Worm (Caenorhabditis elegans): ENCODE results near the gene T14B4.1.

Gene T14B4.1

DNA sequence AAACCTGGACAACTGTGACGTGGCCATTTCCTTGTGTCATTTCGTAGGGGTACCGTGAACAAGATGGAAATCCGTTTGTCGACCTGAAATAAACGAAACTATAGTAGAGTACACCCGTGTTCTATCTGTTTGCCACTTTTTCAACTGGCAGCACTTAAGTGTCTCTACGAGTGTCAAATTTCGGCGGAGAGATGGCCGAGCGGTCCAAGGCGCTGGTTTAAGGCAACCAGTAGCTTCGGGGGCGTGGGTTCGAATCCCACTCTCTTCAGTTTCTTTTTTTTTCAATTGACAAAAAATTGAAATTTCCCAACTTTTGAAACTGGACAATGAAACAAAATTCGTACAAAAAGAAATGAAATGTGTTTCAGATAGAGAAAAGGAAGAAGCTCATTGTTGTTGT, 15.1 kb upstream of the T14B4.1 start:
- no peak for TF ChIP-seq blmp-1 (tag; optimal IDR thresholded peaks at IDR 0.05)
- TF ChIP-seq nhr-237 (tag; optimal IDR thresholded peaks at IDR 0.05), result no peak
- peak; percentile 41 for TF ChIP-seq unc-120 (tag; optimal IDR thresholded peaks at IDR 0.05; ENCODE audit: poor library complexity, severe bottlenecking)
- TF ChIP-seq drap-1 (GFP tag; optimal IDR thresholded peaks at IDR 0.05), result peak; percentile 30
- peak; percentile 52 for TF ChIP-seq M03D4.4 (tag; optimal IDR thresholded peaks at IDR 0.05)
- no peak for TF ChIP-seq snpc-4 (tag; optimal IDR thresholded peaks at IDR 0.05)
- no peak for TF ChIP-seq pha-4 (tag; optimal IDR thresholded peaks at IDR 0.05)
- peak; percentile 42 for TF ChIP-seq sptf-1 (tag; optimal IDR thresholded peaks at IDR 0.05)
- peak; percentile 48 for TF ChIP-seq unc-39 (tag; optimal IDR thresholded peaks at IDR 0.05)
- TF ChIP-seq mep-1 (tag; optimal IDR thresholded peaks at IDR 0.05), result peak; percentile 5
- peak; percentile 34 for TF ChIP-seq bed-3 (GFP tag; optimal IDR thresholded peaks at IDR 0.05)

- no peak for TF ChIP-seq ceh-43 (GFP tag; optimal IDR thresholded peaks at IDR 0.05)
- no peak for TF ChIP-seq lsy-2 (tag; optimal IDR thresholded peaks at IDR 0.05)
- TF ChIP-seq unc-62 (GFP tag; optimal IDR thresholded peaks at IDR 0.05), result peak; percentile 61
- TF ChIP-seq nhr-237 (tag; optimal IDR thresholded peaks at IDR 0.05), result no peak
- no peak for TF ChIP-seq nhr-28 (tag; optimal IDR thresholded peaks at IDR 0.05)
- peak; percentile 11 for TF ChIP-seq ces-1 (GFP tag; optimal IDR thresholded peaks at IDR 0.05)
- no peak for TF ChIP-seq elt-1 (tag; optimal IDR thresholded peaks at IDR 0.05; ENCODE audit: borderline replicate concordance, insufficient read depth)
- no peak for TF ChIP-seq snpc-4 (tag; optimal IDR thresholded peaks at IDR 0.05)
- TF ChIP-seq ceh-83 (GFP tag; optimal IDR thresholded peaks at IDR 0.05), result no peak
- TF ChIP-seq ztf-11 (tag; optimal IDR thresholded peaks at IDR 0.05), result no peak
- no peak for TF ChIP-seq cnd-1 (tag; optimal IDR thresholded peaks at IDR 0.05)
- TF ChIP-seq blmp-1 (tag; optimal IDR thresholded peaks at IDR 0.05), result no peak
Measured at ce11 chrII:6726814-6727213, 9.9 kb upstream of the T14B4.1 start.

DNA sequence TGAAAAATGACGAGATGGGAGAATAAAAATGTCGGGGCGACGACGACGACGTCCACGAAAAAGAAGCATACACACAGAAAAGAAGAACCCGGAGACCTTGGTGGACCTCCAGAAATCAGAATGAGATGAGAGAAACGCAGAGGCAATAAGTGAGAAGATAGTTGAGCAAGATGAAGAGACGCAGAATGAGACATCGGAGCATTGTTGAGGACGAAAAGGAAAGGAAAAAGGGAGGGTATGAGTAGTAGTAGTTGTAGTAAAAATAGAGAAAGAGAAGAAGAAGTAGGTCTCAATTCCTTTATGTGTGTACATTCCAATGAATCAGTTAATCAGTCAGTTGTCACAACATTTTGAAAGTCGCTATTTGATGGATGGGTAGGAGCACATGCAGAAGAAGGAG, 7.4 kb upstream of the T14B4.1 start, which contains the start of gene T14B4.8:
Gene T14B4.8, minus strand, starts transcription at position 60 of the 400 bp plus-strand sequence.
- TF ChIP-seq pha-4 (tag; optimal IDR thresholded peaks at IDR 0.05), result no peak
- TF ChIP-seq unc-62 (GFP tag; optimal IDR thresholded peaks at IDR 0.05), result peak; percentile 31
- no peak for TF ChIP-seq hlh-1 (tag; optimal IDR thresholded peaks at IDR 0.05)
- no peak for TF ChIP-seq nhr-12 (tag; optimal IDR thresholded peaks at IDR 0.05)
- TF ChIP-seq mep-1 (tag; optimal IDR thresholded peaks at IDR 0.05), result peak; percentile 2
- no peak for TF ChIP-seq cnd-1 (tag; optimal IDR thresholded peaks at IDR 0.05)
- TF ChIP-seq unc-39 (tag; optimal IDR thresholded peaks at IDR 0.05), result no peak
- no peak for TF ChIP-seq nhr-237 (tag; optimal IDR thresholded peaks at IDR 0.05)
- TF ChIP-seq snpc-4 (tag; optimal IDR thresholded peaks at IDR 0.05), result no peak
- no peak for TF ChIP-seq flh-1 (GFP tag; optimal IDR thresholded peaks at IDR 0.05)
- no peak for TF ChIP-seq lsy-2 (tag; optimal IDR thresholded peaks at IDR 0.05)
- TF ChIP-seq tbx-8 (GFP tag; optimal IDR thresholded peaks at IDR 0.05), result no peak
- no peak for TF ChIP-seq mls-2 (tag; optimal IDR thresholded peaks at IDR 0.05)
- TF ChIP-seq M03D4.4 (tag; optimal IDR thresholded peaks at IDR 0.05), result no peak
- peak; percentile 22 for TF ChIP-seq sptf-1 (tag; optimal IDR thresholded peaks at IDR 0.05)
- TF ChIP-seq nhr-28 (tag; optimal IDR thresholded peaks at IDR 0.05), result no peak
- TF ChIP-seq nhr-76 (tag; optimal IDR thresholded peaks at IDR 0.05), result no peak
- no peak for TF ChIP-seq elt-1 (tag; optimal IDR thresholded peaks at IDR 0.05; ENCODE audit: borderline replicate concordance, insufficient read depth)
- TF ChIP-seq ces-1 (GFP tag; optimal IDR thresholded peaks at IDR 0.05), result peak; percentile 77
- TF ChIP-seq zip-8 (tag; optimal IDR thresholded peaks at IDR 0.05), result no peak
- no peak for TF ChIP-seq mab-5 (tag; optimal IDR thresholded peaks at IDR 0.05)
- TF ChIP-seq elt-3 (tag; optimal IDR thresholded peaks at IDR 0.05), result no peak
- no peak for TF ChIP-seq ceh-83 (GFP tag; optimal IDR thresholded peaks at IDR 0.05)
- TF ChIP-seq ztf-11 (tag; optimal IDR thresholded peaks at IDR 0.05), result no peak
- TF ChIP-seq ham-2 (GFP tag; optimal IDR thresholded peaks at IDR 0.05), result no peak
- TF ChIP-seq nhr-2 (tag; optimal IDR thresholded peaks at IDR 0.05), result no peak
- TF ChIP-seq lin-13 (tag; optimal IDR thresholded peaks at IDR 0.05), result no peak
- peak; percentile 24 for TF ChIP-seq unc-120 (tag; optimal IDR thresholded peaks at IDR 0.05; ENCODE audit: poor library complexity, severe bottlenecking)

ce11 chrII:6733718-6734117, 3.0 kb upstream of the T14B4.1 start, which contains the start of gene T14B4.9:
TSS of gene T14B4.9 (minus strand) at chrII:6733818.
- TF ChIP-seq sptf-1 (tag; optimal IDR thresholded peaks at IDR 0.05), result no peak

ce11 chrII:6734674-6735073, 2.0 kb upstream of the T14B4.1 start, which contains the start of gene T14B4.3:
TSS of gene T14B4.3 (plus strand) at chrII:6734937.
- TF ChIP-seq lsy-2 (tag; optimal IDR thresholded peaks at IDR 0.05) (peak; percentile 83), mep-1 (tag; optimal IDR thresholded peaks at IDR 0.05) (peak; percentile 76), sem-2 (GFP tag; optimal IDR thresholded peaks at IDR 0.05) (no peak), nhr-28 (tag; optimal IDR thresholded peaks at IDR 0.05) (no peak), unc-120 (tag; optimal IDR thresholded peaks at IDR 0.05; ENCODE audit: poor library complexity, severe bottlenecking) (no peak), snpc-4 (tag; optimal IDR thresholded peaks at IDR 0.05) (no peak), M03D4.4 (tag; optimal IDR thresholded peaks at IDR 0.05) (no peak), sptf-1 (tag; optimal IDR thresholded peaks at IDR 0.05) (peak; percentile 36), elt-1 (tag; optimal IDR thresholded peaks at IDR 0.05; ENCODE audit: borderline replicate concordance, insufficient read depth) (no peak), flh-1 (GFP tag; optimal IDR thresholded peaks at IDR 0.05) (no peak), nhr-76 (tag; optimal IDR thresholded peaks at IDR 0.05) (no peak), ces-1 (GFP tag; optimal IDR thresholded peaks at IDR 0.05) (peak; percentile 50), pha-4 (tag; optimal IDR thresholded peaks at IDR 0.05) (peak; percentile 34), mls-2 (tag; optimal IDR thresholded peaks at IDR 0.05) (no peak)

Data from whole organism, mixed stage, embryonic.